Worm (Caenorhabditis elegans) whole organism, midembryonic: Measurements from ENCODE around the gene cka-1.
"Not testable (repeated sequence)": the region's sequence is repeated elsewhere in the genome, so short reads cannot be mapped to it uniquely, and the experiment has no call there.

Experiments used
- T22C8.4 ChIP-seq: fragments of 200-800 bp; sonication (Bioruptor generic); IDR thresholded peaks from 2 replicates; pipeline ENCODE4 v1.3.6; 2022; ENCODE audit warnings: missing genetic modification characterization, missing compliant biosample characterization
- cog-1 ChIP-seq: sonication (generic microtip); optimal IDR thresholded peaks from 2 replicates; lab custom pipeline; 2016; ENCODE audit warnings: missing genetic modification characterization, missing compliant biosample characterization
- flt-1 ChIP-seq: fragments of 200-800 bp; sonication (Bioruptor generic); IDR thresholded peaks from 2 replicates; pipeline ENCODE4 v1.3.6; 2022; ENCODE audit warnings: missing genetic modification characterization, missing compliant biosample characterization
- klf-2 ChIP-seq: fragments of 200-800 bp; sonication (Bioruptor generic); conservative IDR thresholded peaks from 2 replicates; pipeline ENCODE4 v1.3.6; 2022; ENCODE audit warnings: missing genetic modification reagents, missing genetic modification characterization, missing compliant biosample characterization
- med-1 ChIP-seq: sonication (generic microtip); optimal IDR thresholded peaks from 2 replicates; lab custom pipeline; 2017; ENCODE audit warnings: missing genetic modification characterization, mild to moderate bottlenecking, missing compliant biosample characterization, antibody characterized with exemption, missing genetic modification reagents; ENCODE audit not compliant: insufficient read depth
- ref-1 ChIP-seq: fragments of 200-800 bp; sonication (Bioruptor generic); conservative IDR thresholded peaks from 2 replicates; pipeline ENCODE4 v1.3.6; 2022; ENCODE audit warnings: missing genetic modification reagents, missing genetic modification characterization, missing compliant biosample characterization
- tab-1 ChIP-seq: fragments of 200-800 bp; sonication (Bioruptor generic); IDR thresholded peaks from 2 replicates; pipeline ENCODE4 v1.3.6; 2022; ENCODE audit warnings: missing genetic modification characterization, missing compliant biosample characterization
- ztf-23 ChIP-seq: fragments of 200-800 bp; sonication (Bioruptor generic); IDR thresholded peaks from 2 replicates; pipeline ENCODE4 v1.3.6; 2022; ENCODE audit warnings: missing genetic modification reagents, missing genetic modification characterization, missing compliant biosample characterization
- ztf-29 ChIP-seq: fragments of 200-800 bp; sonication (Bioruptor generic); IDR thresholded peaks from 2 replicates; pipeline ENCODE4 v1.3.6; 2022; ENCODE audit warnings: missing genetic modification reagents, missing genetic modification characterization, missing compliant biosample characterization

The cka-1 gene

DNA sequence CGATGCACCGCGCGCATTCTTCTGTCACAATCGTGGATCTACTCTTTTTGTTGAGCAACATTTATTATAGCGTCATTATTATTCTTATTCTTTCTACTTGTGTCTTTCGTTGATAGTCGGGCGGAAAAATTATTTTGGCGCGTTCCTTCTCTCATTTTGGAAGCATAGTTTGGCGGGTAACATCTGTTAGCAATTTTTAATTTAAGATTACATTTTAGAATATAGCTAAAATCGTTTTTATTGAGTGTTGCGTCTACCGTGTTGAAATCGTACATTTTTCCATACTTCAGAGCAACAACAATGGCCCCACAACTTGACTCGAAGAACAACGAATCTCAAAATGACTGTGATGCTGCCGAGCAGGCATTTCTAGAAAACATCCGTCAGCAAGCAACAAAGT lies 46.8 kb downstream of the cka-1 start, which contains the start of gene sdz-36:
Gene sdz-36, plus strand, starts transcription at position 301 of the 400 bp plus-strand sequence.
- TF ChIP-seq cog-1 (tag; lab: Kevin White, UChicago) = no peak
- no peak for TF ChIP-seq ztf-23 (GFP tag; lab: Robert Waterston, UW)
- no peak for TF ChIP-seq ztf-29 (GFP tag; lab: Robert Waterston, UW)
- no peak for TF ChIP-seq flt-1 (GFP tag; lab: Robert Waterston, UW)
- TF ChIP-seq med-1 (GFP tag; lab: Kevin White, UChicago) = no peak
- no peak for TF ChIP-seq klf-2 (GFP tag; lab: Robert Waterston, UW)
- TF ChIP-seq T22C8.4 (GFP tag; lab: Robert Waterston, UW) = no peak
- no peak for TF ChIP-seq ref-1 (GFP tag; lab: Robert Waterston, UW)
- TF ChIP-seq tab-1 (GFP tag; lab: Robert Waterston, UW) = no peak

ce11 chrIV:9688715-9689114 lies 48.7 kb downstream of the cka-1 start, which contains the start of gene msp-76:
Gene msp-76, plus strand, starts transcription at chrIV:9689015.
- TF ChIP-seq T22C8.4 (GFP tag; lab: Robert Waterston, UW); cog-1 (tag; lab: Kevin White, UChicago); ref-1 (GFP tag; lab: Robert Waterston, UW): not testable (repeated sequence)

DNA sequence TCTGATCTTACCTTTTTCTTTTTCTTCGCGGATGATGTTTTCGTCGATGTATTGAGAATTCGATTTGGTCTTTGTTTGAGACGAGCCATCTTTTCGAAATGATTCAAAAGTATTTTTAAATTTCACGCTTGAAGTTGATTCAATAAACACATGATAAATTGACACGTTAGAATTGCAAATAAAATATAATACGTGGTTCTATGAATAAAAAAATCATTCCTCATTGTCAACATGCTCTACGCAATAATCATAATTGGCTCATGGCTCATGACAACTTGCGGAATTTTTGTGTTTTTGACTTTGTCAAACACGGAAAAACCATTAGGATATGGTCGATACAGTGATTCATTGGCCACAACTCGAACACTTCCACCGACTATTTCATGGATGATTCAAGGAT lies 54.0 kb downstream of the cka-1 start, which contains the start of the genes htas-1 and ZK1251.3:
Gene htas-1, minus strand, starts transcription at position 101 of the 400 bp plus-strand sequence.
Gene ZK1251.3, plus strand, starts transcription at position 226 of the 400 bp plus-strand sequence.
- TF ChIP-seq ref-1 (GFP tag; lab: Robert Waterston, UW) (no peak), tab-1 (GFP tag; lab: Robert Waterston, UW) (no peak), cog-1 (tag; lab: Kevin White, UChicago) (no peak), klf-2 (GFP tag; lab: Robert Waterston, UW) (no peak), ztf-29 (GFP tag; lab: Robert Waterston, UW) (no peak), flt-1 (GFP tag; lab: Robert Waterston, UW) (no peak), med-1 (GFP tag; lab: Kevin White, UChicago) (no peak), ztf-23 (GFP tag; lab: Robert Waterston, UW) (no peak), T22C8.4 (GFP tag; lab: Robert Waterston, UW) (no peak)

ce11 chrIV:9682514-9682913 lies 54.9 kb downstream of the cka-1 start, which contains the start of gene ins-7:
Gene ins-7, minus strand, starts transcription at chrIV:9682845.
- no peak for TF ChIP-seq cog-1 (tag; lab: Kevin White, UChicago)
- TF ChIP-seq ztf-23 (GFP tag; lab: Robert Waterston, UW) = no peak
- no peak for TF ChIP-seq ztf-29 (GFP tag; lab: Robert Waterston, UW)
- TF ChIP-seq T22C8.4 (GFP tag; lab: Robert Waterston, UW) = no peak
- TF ChIP-seq ref-1 (GFP tag; lab: Robert Waterston, UW) = no peak
- no peak for TF ChIP-seq tab-1 (GFP tag; lab: Robert Waterston, UW)
- no peak for TF ChIP-seq med-1 (GFP tag; lab: Kevin White, UChicago)
- no peak for TF ChIP-seq flt-1 (GFP tag; lab: Robert Waterston, UW)
- no peak for TF ChIP-seq klf-2 (GFP tag; lab: Robert Waterston, UW)
